Fruit fly (Drosophila melanogaster) whole organism, embryonic: ENCODE results near the gene Pdi.

Experiments
- CG10543 ChIP-seq: fragments of 200-800 bp; sonication (Bioruptor generic); optimal IDR thresholded peaks from 3 replicates; lab custom pipeline; 2017; ENCODE audit warnings: missing biosample characterization, mild to moderate bottlenecking, missing genetic modification characterization, moderate library complexity
- CG11093 ChIP-seq: fragments of 200-800 bp; sonication (Bioruptor generic); IDR thresholded peaks from 3 replicates; pipeline ENCODE4 v1.3.6; 2022; ENCODE audit warnings: missing biosample characterization, missing genetic modification characterization
- CG12299 ChIP-seq: fragments of 200-800 bp; sonication (Bioruptor generic); optimal IDR thresholded peaks from 2 replicates; lab custom pipeline; 2018; ENCODE audit warnings: missing biosample characterization, mild to moderate bottlenecking, missing genetic modification characterization
- CG14710 ChIP-seq: fragments of 200-800 bp; sonication (Bioruptor generic); optimal IDR thresholded peaks from 3 replicates; lab custom pipeline; 2019; ENCODE audit warnings: missing biosample characterization, mild to moderate bottlenecking, missing genetic modification characterization, moderate library complexity
- CG15269 ChIP-seq: fragments of 200-800 bp; sonication (Bioruptor generic); optimal IDR thresholded peaks from 2 replicates; lab custom pipeline; 2018; ENCODE audit warnings: missing biosample characterization, mild to moderate bottlenecking, missing genetic modification characterization, moderate library complexity
- CG15514 ChIP-seq: fragments of 200-800 bp; sonication (Bioruptor generic); optimal IDR thresholded peaks from 3 replicates; lab custom pipeline; 2017; ENCODE audit warnings: missing biosample characterization, missing genetic modification characterization, mild to moderate bottlenecking, moderate library complexity, missing genetic modification reagents
- CG16779 ChIP-seq: fragments of 200-800 bp; sonication (Bioruptor generic); IDR thresholded peaks from 2 replicates; pipeline ENCODE4 v1.3.6; 2022; ENCODE audit warnings: missing biosample characterization, missing genetic modification characterization
- CG1832 ChIP-seq: fragments of 200-800 bp; sonication (Bioruptor generic); optimal IDR thresholded peaks from 2 replicates; lab custom pipeline; 2017; ENCODE audit warnings: missing biosample characterization, mild to moderate bottlenecking, missing genetic modification characterization, inconsistent platforms
- CG18619 ChIP-seq: fragments of 200-800 bp; sonication (Bioruptor generic); optimal IDR thresholded peaks from 3 replicates; lab custom pipeline; 2017; ENCODE audit warnings: missing biosample characterization, mild to moderate bottlenecking, missing genetic modification characterization
- CG31224 ChIP-seq: fragments of 200-800 bp; sonication (Bioruptor generic); IDR thresholded peaks from 2 replicates; pipeline ENCODE4 v1.3.6; 2022; ENCODE audit warnings: missing biosample characterization, missing genetic modification characterization
- CG31365 ChIP-seq: fragments of 200-800 bp; sonication (Bioruptor generic); optimal IDR thresholded peaks from 2 replicates; lab custom pipeline; 2018; ENCODE audit warnings: missing biosample characterization, mild to moderate bottlenecking, missing genetic modification characterization
- CG3726 ChIP-seq: fragments of 200-800 bp; sonication (Bioruptor generic); IDR thresholded peaks from 3 replicates; pipeline ENCODE4, ENCODE4 v1.3.6; 2022; ENCODE audit warnings: missing biosample characterization, missing genetic modification characterization
- CG6683 ChIP-seq: fragments of 200-800 bp; sonication (Bioruptor generic); optimal IDR thresholded peaks from 2 replicates; lab custom pipeline; 2017; ENCODE audit warnings: missing biosample characterization, mild to moderate bottlenecking, missing genetic modification characterization, missing genetic modification reagents
- CG6791 ChIP-seq: fragments of 200-800 bp; sonication (Bioruptor generic); IDR thresholded peaks from 3 replicates; pipeline ENCODE4 v1.3.6; 2022; ENCODE audit warnings: missing biosample characterization, missing genetic modification characterization; ENCODE audit not compliant: partially characterized antibody
- CG7987 ChIP-seq: fragments of 200-800 bp; sonication (Bioruptor generic); optimal IDR thresholded peaks from 2 replicates; lab custom pipeline; 2018; ENCODE audit warnings: missing biosample characterization, mild to moderate bottlenecking, missing genetic modification characterization, moderate library complexity
- CG9215 ChIP-seq: fragments of 200-800 bp; sonication (Bioruptor generic); IDR thresholded peaks from 2 replicates; pipeline ENCODE4 v1.3.6; 2022; ENCODE audit warnings: missing biosample characterization, missing genetic modification characterization
- CG9727 ChIP-seq: fragments of 200-800 bp; sonication (Bioruptor generic); optimal IDR thresholded peaks from 3 replicates; lab custom pipeline; 2017; ENCODE audit warnings: missing biosample characterization, mild to moderate bottlenecking, missing genetic modification characterization
- CG9797 ChIP-seq: fragments of 200-800 bp; sonication (Bioruptor generic); optimal IDR thresholded peaks from 3 replicates; lab custom pipeline; 2018; ENCODE audit warnings: missing biosample characterization, mild to moderate bottlenecking, missing genetic modification characterization
- Chrac-16 ChIP-seq: fragments of 200-800 bp; sonication (Bioruptor generic); optimal IDR thresholded peaks from 3 replicates; lab custom pipeline; 2016; ENCODE audit warnings: missing biosample characterization, missing genetic modification characterization
- Gug ChIP-seq: fragments of 200-800 bp; sonication (Bioruptor generic); IDR thresholded peaks from 4 replicates; pipeline ENCODE4 v1.3.6; 2022; ENCODE audit warnings: missing biosample characterization, missing genetic modification characterization
- HHEX ChIP-seq: fragments of 200-800 bp; sonication (Bioruptor generic); optimal IDR thresholded peaks from 3 replicates; lab custom pipeline; 2017; ENCODE audit warnings: missing biosample characterization, mild to moderate bottlenecking, missing genetic modification characterization, missing genetic modification reagents
- Hey ChIP-seq: fragments of 200-800 bp; sonication (Bioruptor generic); optimal IDR thresholded peaks from 3 replicates; lab custom pipeline; 2018; ENCODE audit warnings: missing biosample characterization, mild to moderate bottlenecking, missing genetic modification characterization
- Lim3 ChIP-seq: fragments of 200-800 bp; sonication (Bioruptor generic); IDR thresholded peaks from 2 replicates; pipeline ENCODE4 v1.3.6; 2022; ENCODE audit warnings: missing biosample characterization, missing genetic modification characterization
- Lpt ChIP-seq: fragments of >200 bp; optimal IDR thresholded peaks from 2 replicates; lab custom pipeline; 2018; ENCODE audit warnings: missing biosample characterization, missing genetic modification characterization
- Mrtf ChIP-seq: fragments of 200-800 bp; sonication (Bioruptor generic); IDR thresholded peaks from 3 replicates; pipeline ENCODE4 v1.3.6; 2022; ENCODE audit warnings: missing biosample characterization, missing genetic modification characterization
- NFAT ChIP-seq: fragments of 200-800 bp; sonication (Bioruptor generic); IDR thresholded peaks from 2 replicates; pipeline ENCODE4 v1.3.6; 2022; ENCODE audit warnings: missing biosample characterization, missing genetic modification characterization
- Sry-δ ChIP-seq: fragments of 200-800 bp; sonication (Bioruptor generic); optimal IDR thresholded peaks from 2 replicates; lab custom pipeline; 2016; ENCODE audit warnings: missing biosample characterization, missing genetic modification characterization
- Stat92E ChIP-seq, 3 experiments: fragments of >200 bp in 2 of 3; fragments of 200-800 bp in 1 of 3; sonication (Bioruptor generic) in 1 of 3; optimal IDR thresholded peaks; 2 replicates each; lab custom pipeline; 2017 to 2019; ENCODE audit warnings: missing biosample characterization in 3 of 3, missing genetic modification characterization in 3 of 3, mild to moderate bottlenecking in 1 of 3, moderate library complexity in 1 of 3
- ash1 ChIP-seq: fragments of 200-800 bp; sonication (Bioruptor generic); optimal IDR thresholded peaks from 2 replicates; lab custom pipeline; 2018; ENCODE audit warnings: missing biosample characterization, mild to moderate bottlenecking, missing genetic modification characterization
- btn ChIP-seq: fragments of 200-800 bp; sonication (Bioruptor generic); optimal IDR thresholded peaks from 2 replicates; lab custom pipeline; 2016; ENCODE audit warnings: missing biosample characterization, missing genetic modification characterization
- cas ChIP-seq: fragments of 200-800 bp; sonication (Bioruptor generic); IDR thresholded peaks from 2 replicates; pipeline ENCODE4 v1.3.6; 2022; ENCODE audit warnings: missing biosample characterization, missing genetic modification characterization
- cato ChIP-seq: fragments of 200-800 bp; sonication (Bioruptor generic); optimal IDR thresholded peaks from 2 replicates; lab custom pipeline; 2016; ENCODE audit warnings: missing biosample characterization, missing genetic modification characterization, borderline replicate concordance
- chinmo ChIP-seq: fragments of 200-800 bp; sonication (Bioruptor generic); IDR thresholded peaks from 4 replicates; pipeline ENCODE4 v1.3.6; 2022; ENCODE audit warnings: missing biosample characterization, missing genetic modification characterization; ENCODE audit not compliant: partially characterized antibody
- ci ChIP-seq: fragments of 200-800 bp; sonication (Bioruptor generic); IDR thresholded peaks from 3 replicates; pipeline ENCODE4 v1.3.6; 2022; ENCODE audit warnings: missing biosample characterization, missing genetic modification characterization
- croc ChIP-seq: fragments of 200-800 bp; sonication (Bioruptor generic); conservative IDR thresholded peaks from 3 replicates; pipeline ENCODE4 v1.3.6; 2022; ENCODE audit warnings: missing biosample characterization, missing genetic modification characterization
- danr ChIP-seq: fragments of 200-800 bp; sonication (Bioruptor generic); IDR thresholded peaks from 2 replicates; pipeline ENCODE4 v1.3.6; 2022; ENCODE audit warnings: missing biosample characterization, missing genetic modification characterization
- dati ChIP-seq: fragments of 200-800 bp; sonication (Bioruptor generic); IDR thresholded peaks from 2 replicates; pipeline ENCODE4 v1.3.6; 2022; ENCODE audit warnings: missing biosample characterization, missing genetic modification characterization
- grau ChIP-seq: fragments of 200-800 bp; optimal IDR thresholded peaks from 3 replicates; lab custom pipeline; 2019; ENCODE audit warnings: missing biosample characterization, mild to moderate bottlenecking, missing genetic modification characterization, moderate library complexity
- ken ChIP-seq: fragments of 200-800 bp; sonication (Bioruptor generic); IDR thresholded peaks from 3 replicates; pipeline ENCODE4 v1.3.6; 2022; ENCODE audit warnings: missing biosample characterization, missing genetic modification characterization
- p53 ChIP-seq: fragments of 200-800 bp; sonication (Bioruptor generic); optimal IDR thresholded peaks from 2 replicates; lab custom pipeline; 2016; ENCODE audit warnings: missing biosample characterization, missing genetic modification characterization
- pan ChIP-seq, 4 experiments: fragments of >200 bp in 3 of 4; fragments of 200-800 bp in 1 of 4; sonication (Bioruptor generic) in 1 of 4; optimal IDR thresholded peaks in 3 of 4; IDR thresholded peaks in 1 of 4; 2 replicates each; pipeline versions ENCODE4 v1.3.6 to Lab custom; 2017 to 2022; ENCODE audit warnings: missing biosample characterization in 2 of 4, missing genetic modification characterization in 2 of 4, mixed read lengths in 1 of 4
- pum ChIP-seq: fragments of 200-800 bp; sonication (Bioruptor generic); optimal IDR thresholded peaks from 2 replicates; lab custom pipeline; 2016; ENCODE audit warnings: missing biosample characterization, missing genetic modification characterization
- pzg ChIP-seq: fragments of 200-800 bp; sonication (Bioruptor generic); optimal IDR thresholded peaks from 3 replicates; lab custom pipeline; 2018; ENCODE audit warnings: missing biosample characterization, mild to moderate bottlenecking, missing genetic modification characterization, moderate library complexity
- scrt ChIP-seq: fragments of 200-800 bp; sonication (Bioruptor generic); optimal IDR thresholded peaks from 2 replicates; lab custom pipeline; 2018; ENCODE audit warnings: missing biosample characterization, mild to moderate bottlenecking, missing genetic modification characterization, moderate library complexity
- shn ChIP-seq: fragments of 200-800 bp; sonication (Bioruptor generic); optimal IDR thresholded peaks from 3 replicates; lab custom pipeline; 2016; ENCODE audit warnings: missing biosample characterization, missing genetic modification characterization
- sisA ChIP-seq: fragments of 200-800 bp; sonication (Bioruptor generic); IDR thresholded peaks from 2 replicates; pipeline ENCODE4 v1.3.6; 2022; ENCODE audit warnings: missing biosample characterization, missing genetic modification characterization
- twi ChIP-seq: fragments of 200-800 bp; optimal IDR thresholded peaks from 2 replicates; lab custom pipeline; 2019; ENCODE audit warnings: missing biosample characterization, mild to moderate bottlenecking, missing genetic modification characterization, moderate library complexity

Pdi gene

dm6 chr3L:15098659-15099512, 43.8 kb downstream of the Pdi start (continued):
- TF ChIP-seq CG18619 (peak; percentile 61), Lpt (GFP tag; lab: Kevin White, UChicago) (no peak), pum (GFP tag; lab: Kevin White, UChicago) (no peak), ci (GFP tag; lab: Robert Waterston, UW) (peak; percentile 59; the same call in 2 of the 3 replicates), Mrtf (GFP tag; lab: Robert Waterston, UW) (peak; percentile 72; the same call in 2 of the 3 replicates), CG1832 (no peak), HHEX (peak; percentile 87), sisA (GFP tag; lab: Robert Waterston, UW) (peak; percentile 67; the same call in 1 of the 2 replicates), Lim3 (GFP tag; lab: Robert Waterston, UW) (no peak), pzg (GFP tag; lab: Kevin White, UChicago) (no peak), CG15514 (GFP tag; lab: Kevin White, UChicago) (peak; percentile 82), CG9797 (GFP tag; lab: Kevin White, UChicago) (no peak), twi (peak; percentile 45), CG11093 (GFP tag; lab: Robert Waterston, UW) (no peak; the same call in 2 of the 3 replicates), dati (GFP tag; lab: Robert Waterston, UW) (no peak), CG31365 (peak; percentile 45), CG16779 (no peak), Chrac-16 (GFP tag; lab: Kevin White, UChicago) (peak; percentile 47), CG3726 (peak; percentile 71; the same call in 1 of the 3 replicates), Hey (tag; lab: Kevin White, UChicago) (peak; percentile 7), ken (GFP tag; lab: Robert Waterston, UW) (no peak; the same call in 2 of the 3 replicates), p53 (peak; percentile 13), CG6791 (GFP tag; lab: Robert Waterston, UW) (no peak), CG15269 (tag; lab: Kevin White, UChicago) (peak; percentile 82), NFAT (peak; percentile 70; the same call in 1 of the 2 replicates), Gug (GFP tag; lab: Robert Waterston, UW) (peak; percentile 15; the same call in 1 of the 4 replicates), CG9215 (GFP tag; lab: Robert Waterston, UW) (no peak; the same call in 1 of the 2 replicates), CG31224 (GFP tag; lab: Robert Waterston, UW) (peak; percentile 66; the same call in 1 of the 2 replicates), CG7987 (GFP tag; lab: Kevin White, UChicago) (peak; percentile 67), cas (GFP tag; lab: Robert Waterston, UW) (peak; percentile 43; the same call in 1 of the 2 replicates), scrt (GFP tag; lab: Kevin White, UChicago) (peak; percentile 84), CG12299 (peak; percentile 86), CG9727 (peak; percentile 88), CG6683 (GFP tag; lab: Kevin White, UChicago) (peak; percentile 91), cato (peak; percentile 56), chinmo (GFP tag; lab: Robert Waterston, UW) (0 out of 4 replicates have a peak, but pooled peaks have one; percentile 20), shn (GFP tag; lab: Kevin White, UChicago) (no peak), CG14710 (tag; lab: Kevin White, UChicago) (peak; percentile 97), CG10543 (GFP tag; lab: Kevin White, UChicago) (peak; percentile 82), pan (optimal IDR thresholded peaks at IDR 0.05; lab: Kevin White, UChicago) (no peak), pan (GFP tag; optimal IDR thresholded peaks at IDR 0.05 in 1 of 2, IDR thresholded peaks at IDR 0.05 in 1 of 2) (peak in 1 of 2 experiments; percentile 91), grau (tag; lab: Kevin White, UChicago) (peak; percentile 86), ash1 (GFP tag; lab: Kevin White, UChicago) (no peak), btn (GFP tag; lab: Kevin White, UChicago) (no peak), danr (GFP tag; lab: Robert Waterston, UW) (no peak; the same call in 1 of the 2 replicates), Stat92E (GFP tag; optimal IDR thresholded peaks at IDR 0.05; lab: Kevin White, UChicago) (peak in 1 of 3 experiments; percentile 45), Sry-δ (GFP tag; lab: Kevin White, UChicago) (no peak), croc (GFP tag; lab: Robert Waterston, UW) (peak; percentile 82)
